Fruit fly (Drosophila melanogaster) S2 (cell line): ENCODE measurements around the gene Atxn7.

ENCODE experiments used
- CG8478 ChIP-seq: fragments of >200 bp; optimal IDR thresholded peaks from 2 replicates; lab custom pipeline; 2018
- CTCF ChIP-seq, 2 experiments: fragments of >200 bp; optimal IDR thresholded peaks; 2 replicates each; lab custom pipeline; 2018

DNA sequence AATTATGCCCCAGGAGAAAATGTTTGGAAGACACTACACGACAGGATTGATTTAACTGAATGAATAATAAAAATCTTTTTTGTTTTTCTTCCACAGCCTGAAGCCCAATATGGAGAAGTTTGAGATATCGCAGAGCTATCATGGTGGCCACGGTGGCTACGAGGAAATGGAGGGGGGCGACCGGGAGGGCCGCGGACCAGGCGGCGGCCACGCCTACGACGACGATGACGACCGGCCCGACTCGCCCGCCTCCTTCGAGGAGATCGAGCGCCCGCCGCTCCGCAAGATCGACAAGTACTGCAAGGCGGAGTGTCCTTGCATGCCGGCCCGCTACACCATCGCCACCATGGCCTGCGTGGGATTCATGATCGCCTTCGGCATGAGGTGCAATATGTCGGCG, 29.0 kb downstream of the Atxn7 start:
- TF ChIP-seq CG8478 (lab: Kevin White, UChicago): no peak
- no peak for TF ChIP-seq CTCF (optimal IDR thresholded peaks at IDR 0.05; lab: Kevin White, UChicago)
